Fruit fly (Drosophila melanogaster) whole organism, pupa: ENCODE results near the gene udt.

ENCODE experiments used
- CG10348 ChIP-seq: fragments of 200-800 bp; sonication (Bioruptor generic); IDR thresholded peaks from 2 replicates; pipeline ENCODE4 v1.3.6; 2022; ENCODE audit warnings: missing biosample characterization, missing genetic modification characterization
- CG12605 ChIP-seq: fragments of 200-800 bp; sonication (Bioruptor generic); IDR thresholded peaks from 2 replicates; pipeline ENCODE4 v1.3.6; 2022; ENCODE audit warnings: missing biosample characterization, missing genetic modification characterization
- CG13204 ChIP-seq: fragments of 200-800 bp; sonication (Bioruptor generic); optimal IDR thresholded peaks from 2 replicates; lab custom pipeline; 2018; ENCODE audit warnings: missing biosample characterization, mild to moderate bottlenecking, missing genetic modification characterization, moderate library complexity
- CG14655 ChIP-seq: fragments of 200-800 bp; sonication (Bioruptor generic); optimal IDR thresholded peaks from 3 replicates; lab custom pipeline; 2017; ENCODE audit warnings: mild to moderate bottlenecking, missing biosample characterization, missing genetic modification reagents, missing genetic modification characterization
- CG15710 ChIP-seq: fragments of 200-800 bp; sonication (Bioruptor generic); optimal IDR thresholded peaks from 2 replicates; lab custom pipeline; 2018; ENCODE audit warnings: missing biosample characterization, mild to moderate bottlenecking, missing genetic modification characterization, moderate library complexity
- CG17806 ChIP-seq: fragments of 200-800 bp; sonication (Bioruptor generic); optimal IDR thresholded peaks from 2 replicates; lab custom pipeline; 2018; ENCODE audit warnings: missing biosample characterization, mild to moderate bottlenecking, missing genetic modification characterization, moderate library complexity
- CG32121 ChIP-seq: fragments of 200-800 bp; sonication (Bioruptor generic); IDR thresholded peaks from 2 replicates; pipeline ENCODE4 v1.3.6; 2022; ENCODE audit warnings: missing biosample characterization, missing genetic modification characterization
- CG34367 ChIP-seq: fragments of 200-800 bp; sonication (Bioruptor generic); optimal IDR thresholded peaks from 2 replicates; lab custom pipeline; 2018; ENCODE audit warnings: missing biosample characterization, mild to moderate bottlenecking, missing genetic modification characterization
- CG4496 ChIP-seq: fragments of 200-800 bp; sonication (Bioruptor generic); IDR thresholded peaks from 3 replicates; pipeline ENCODE4 v1.3.6; 2022; ENCODE audit warnings: missing biosample characterization, missing genetic modification characterization
- CG8159 ChIP-seq: fragments of 200-800 bp; sonication (Bioruptor generic); optimal IDR thresholded peaks from 3 replicates; lab custom pipeline; 2018; ENCODE audit warnings: missing biosample characterization, mild to moderate bottlenecking, missing genetic modification characterization, moderate library complexity
- CG8301 ChIP-seq: fragments of 200-800 bp; sonication (Bioruptor generic); optimal IDR thresholded peaks from 2 replicates; lab custom pipeline; 2018; ENCODE audit warnings: missing biosample characterization, mild to moderate bottlenecking, missing genetic modification characterization
- CG9948 ChIP-seq: fragments of 200-800 bp; sonication (Bioruptor generic); optimal IDR thresholded peaks from 2 replicates; lab custom pipeline; 2018; ENCODE audit warnings: missing biosample characterization, mild to moderate bottlenecking, missing genetic modification characterization, moderate library complexity
- D1 ChIP-seq: fragments of 200-800 bp; sonication (Bioruptor generic); optimal IDR thresholded peaks from 2 replicates; lab custom pipeline; 2018; ENCODE audit warnings: missing biosample characterization, mild to moderate bottlenecking, missing genetic modification characterization, moderate library complexity
- EcR ChIP-seq: fragments of 200-800 bp; sonication (Bioruptor generic); optimal IDR thresholded peaks from 3 replicates; lab custom pipeline; 2019; ENCODE audit warnings: missing biosample characterization, missing genetic modification characterization, mild to moderate bottlenecking, moderate library complexity, missing genetic modification reagents
- Ets98B ChIP-seq: fragments of 200-800 bp; sonication (Bioruptor generic); IDR thresholded peaks from 2 replicates; pipeline ENCODE4 v1.3.6; 2022; ENCODE audit warnings: missing biosample characterization, missing genetic modification characterization
- Pif1A ChIP-seq: fragments of 200-800 bp; sonication (Bioruptor generic); optimal IDR thresholded peaks from 3 replicates; lab custom pipeline; 2016; ENCODE audit warnings: missing biosample characterization, missing genetic modification characterization
- Pif1B ChIP-seq: fragments of 200-800 bp; sonication (Bioruptor generic); optimal IDR thresholded peaks from 3 replicates; lab custom pipeline; 2016; ENCODE audit warnings: missing biosample characterization, missing genetic modification characterization
- Snoo ChIP-seq: fragments of 200-800 bp; sonication (Bioruptor generic); optimal IDR thresholded peaks from 3 replicates; lab custom pipeline; 2017; ENCODE audit warnings: missing biosample characterization, mild to moderate bottlenecking, missing genetic modification characterization, inconsistent platforms
- fd96Ca ChIP-seq: fragments of 200-800 bp; sonication (Bioruptor generic); IDR thresholded peaks from 3 replicates; pipeline ENCODE4 v1.3.6; 2022; ENCODE audit warnings: missing biosample characterization, missing genetic modification characterization
- gl ChIP-seq: fragments of 200-800 bp; sonication (Bioruptor generic); optimal IDR thresholded peaks from 2 replicates; lab custom pipeline; 2018; ENCODE audit warnings: missing biosample characterization, mild to moderate bottlenecking, missing genetic modification characterization
- rn ChIP-seq: fragments of 200-800 bp; sonication (Bioruptor generic); IDR thresholded peaks from 2 replicates; pipeline ENCODE4 v1.3.6; 2022; ENCODE audit warnings: missing biosample characterization, missing genetic modification characterization

Gene udt

DNA sequence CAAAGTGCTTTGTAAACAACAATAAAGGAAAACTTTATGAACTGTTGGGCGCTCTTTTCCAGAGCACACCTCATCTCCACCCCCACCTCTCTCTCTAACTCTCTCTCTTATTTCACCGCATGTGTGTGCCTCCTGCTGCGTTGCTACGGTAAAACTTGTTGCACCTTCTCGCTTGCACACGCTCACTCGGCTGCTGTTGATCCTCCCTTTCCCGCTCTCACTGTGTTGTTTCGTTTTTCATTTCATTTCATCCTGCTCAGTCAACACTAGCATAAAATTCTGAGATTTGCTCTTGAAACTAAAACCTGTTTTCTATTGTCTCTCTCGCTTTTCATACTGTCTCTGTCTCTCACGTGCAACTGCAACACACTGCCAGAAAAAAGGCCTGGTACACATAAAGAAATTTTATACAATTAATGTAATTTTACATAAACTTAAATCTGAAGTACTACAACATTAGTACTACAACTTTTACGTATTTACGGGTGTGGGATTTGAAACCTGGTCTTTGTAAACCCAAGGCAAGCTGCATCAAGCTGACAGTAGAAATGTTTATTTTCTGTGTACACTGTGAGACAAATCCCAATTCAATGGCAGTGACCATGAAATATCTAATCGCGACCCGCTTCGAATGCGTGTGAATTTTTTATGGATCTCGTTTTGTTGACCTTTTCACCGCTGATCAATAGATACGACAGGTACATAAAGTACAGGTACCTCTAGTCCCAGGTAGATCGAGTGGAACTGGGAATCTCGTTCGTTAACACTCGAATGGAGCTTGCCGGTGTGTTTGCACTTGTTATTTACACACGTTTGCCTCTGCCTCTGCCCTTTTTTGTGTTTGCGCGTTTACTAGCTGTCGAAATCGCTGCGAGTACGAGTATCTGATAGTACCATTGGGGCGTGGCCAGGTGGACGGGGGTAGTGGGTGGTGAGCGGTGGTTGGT, 19.7 kb upstream of the udt start:
- peak; percentile 69 for TF ChIP-seq CG10348 (GFP tag; lab: Robert Waterston, UW)
- TF ChIP-seq CG9948 (tag; lab: Kevin White, UChicago): peak; percentile 92
- TF ChIP-seq CG34367: peak; percentile 89
- peak; percentile 45 for TF ChIP-seq EcR
- TF ChIP-seq Pif1B: peak; percentile 95
- peak; percentile 75 for TF ChIP-seq Snoo (tag; lab: Kevin White, UChicago)
- TF ChIP-seq Pif1A (GFP tag; lab: Kevin White, UChicago): peak; percentile 91
- TF ChIP-seq CG8159 (tag; lab: Kevin White, UChicago): peak; percentile 89
- peak; percentile 85 for TF ChIP-seq CG12605 (GFP tag; lab: Robert Waterston, UW)
- peak; percentile 93 for TF ChIP-seq CG17806 (tag; lab: Kevin White, UChicago)
- TF ChIP-seq CG4496 (GFP tag; lab: Robert Waterston, UW): peak; percentile 94
- TF ChIP-seq Ets98B (GFP tag; lab: Robert Waterston, UW): peak; percentile 92
- peak; percentile 96 for TF ChIP-seq CG14655 (GFP tag; lab: Kevin White, UChicago)
- peak; percentile 90 for TF ChIP-seq CG32121
- TF ChIP-seq D1 (tag; lab: Kevin White, UChicago): no peak
- peak; percentile 95 for TF ChIP-seq CG8301
- TF ChIP-seq CG13204 (GFP tag; lab: Kevin White, UChicago): peak; percentile 29
- TF ChIP-seq gl (tag; lab: Kevin White, UChicago): peak; percentile 62
- peak; percentile 93 for TF ChIP-seq fd96Ca (GFP tag; lab: Robert Waterston, UW)
- TF ChIP-seq CG15710 (tag; lab: Kevin White, UChicago): peak; percentile 84
- peak; percentile 80 for TF ChIP-seq rn (GFP tag; lab: Robert Waterston, UW)

DNA sequence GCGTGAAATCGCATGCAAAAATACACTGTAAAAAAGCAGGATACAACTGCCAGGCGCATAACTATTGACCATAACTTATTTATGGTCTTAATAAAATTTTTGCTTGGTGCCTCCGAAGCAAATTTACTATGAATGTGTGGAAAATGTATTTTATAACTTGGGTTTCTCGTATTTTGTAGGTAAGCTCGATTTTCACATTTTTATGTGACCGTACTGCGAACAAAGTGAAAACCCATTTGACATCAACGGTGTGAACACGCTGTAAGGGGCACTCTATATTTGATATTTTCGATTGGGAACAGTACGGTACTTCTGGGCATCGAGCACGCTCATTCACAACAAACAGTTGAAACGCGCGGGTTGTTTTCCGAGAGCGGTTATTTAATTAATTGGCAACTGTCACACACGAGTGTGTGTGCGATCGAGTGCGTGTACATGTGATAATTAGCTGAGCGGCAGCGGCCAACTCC, 18.4 kb upstream of the udt start, which contains the start of the genes Nup98-96 and mbc:
TSS of gene Nup98-96 (minus strand) at position 156 of the 470 bp plus-strand sequence.
TSS of gene mbc (plus strand) at position 300 of the 470 bp plus-strand sequence.
- TF ChIP-seq CG4496 (GFP tag; lab: Robert Waterston, UW): peak; percentile 90
- TF ChIP-seq CG12605 (GFP tag; lab: Robert Waterston, UW): no peak
- peak; percentile 79 for TF ChIP-seq fd96Ca (GFP tag; lab: Robert Waterston, UW)
- peak; percentile 80 for TF ChIP-seq Ets98B (GFP tag; lab: Robert Waterston, UW)
- TF ChIP-seq EcR: peak; percentile 18
- peak; percentile 43 for TF ChIP-seq Pif1B
- TF ChIP-seq CG8301: peak; percentile 70
- TF ChIP-seq rn (GFP tag; lab: Robert Waterston, UW): peak; percentile 85
- peak; percentile 84 for TF ChIP-seq CG8159 (tag; lab: Kevin White, UChicago)
- TF ChIP-seq CG17806 (tag; lab: Kevin White, UChicago): peak; percentile 77
- TF ChIP-seq gl (tag; lab: Kevin White, UChicago): peak; percentile 21
- peak; percentile 62; the same call in 1 of the 2 replicates for TF ChIP-seq CG32121
- peak; percentile 65 for TF ChIP-seq CG34367
- TF ChIP-seq CG14655 (GFP tag; lab: Kevin White, UChicago): peak; percentile 72
- TF ChIP-seq D1 (tag; lab: Kevin White, UChicago): no peak
- TF ChIP-seq CG13204 (GFP tag; lab: Kevin White, UChicago): peak; percentile 39
- peak; percentile 67; the same call in 1 of the 2 replicates for TF ChIP-seq CG10348 (GFP tag; lab: Robert Waterston, UW)
- TF ChIP-seq Pif1A (GFP tag; lab: Kevin White, UChicago): no peak
- TF ChIP-seq CG15710 (tag; lab: Kevin White, UChicago): peak; percentile 80
- peak; percentile 77 for TF ChIP-seq CG9948 (tag; lab: Kevin White, UChicago)
- TF ChIP-seq Snoo (tag; lab: Kevin White, UChicago): peak; percentile 71

dm6 chr3R:23780757-23781156, 17.7 kb upstream of the udt start:
- TF ChIP-seq CG15710 (tag; lab: Kevin White, UChicago) (no peak), CG13204 (GFP tag; lab: Kevin White, UChicago) (no peak), CG14655 (GFP tag; lab: Kevin White, UChicago) (no peak), EcR (no peak), rn (GFP tag; lab: Robert Waterston, UW) (no peak), CG4496 (GFP tag; lab: Robert Waterston, UW) (no peak), Pif1B (no peak), D1 (tag; lab: Kevin White, UChicago) (no peak), CG8301 (no peak), CG12605 (GFP tag; lab: Robert Waterston, UW) (no peak), CG34367 (no peak), CG17806 (tag; lab: Kevin White, UChicago) (no peak), CG8159 (tag; lab: Kevin White, UChicago) (no peak), Snoo (tag; lab: Kevin White, UChicago) (no peak), gl (tag; lab: Kevin White, UChicago) (no peak), Pif1A (GFP tag; lab: Kevin White, UChicago) (no peak)
- TF ChIP-seq, all 21 proteins: peak for 0

DNA sequence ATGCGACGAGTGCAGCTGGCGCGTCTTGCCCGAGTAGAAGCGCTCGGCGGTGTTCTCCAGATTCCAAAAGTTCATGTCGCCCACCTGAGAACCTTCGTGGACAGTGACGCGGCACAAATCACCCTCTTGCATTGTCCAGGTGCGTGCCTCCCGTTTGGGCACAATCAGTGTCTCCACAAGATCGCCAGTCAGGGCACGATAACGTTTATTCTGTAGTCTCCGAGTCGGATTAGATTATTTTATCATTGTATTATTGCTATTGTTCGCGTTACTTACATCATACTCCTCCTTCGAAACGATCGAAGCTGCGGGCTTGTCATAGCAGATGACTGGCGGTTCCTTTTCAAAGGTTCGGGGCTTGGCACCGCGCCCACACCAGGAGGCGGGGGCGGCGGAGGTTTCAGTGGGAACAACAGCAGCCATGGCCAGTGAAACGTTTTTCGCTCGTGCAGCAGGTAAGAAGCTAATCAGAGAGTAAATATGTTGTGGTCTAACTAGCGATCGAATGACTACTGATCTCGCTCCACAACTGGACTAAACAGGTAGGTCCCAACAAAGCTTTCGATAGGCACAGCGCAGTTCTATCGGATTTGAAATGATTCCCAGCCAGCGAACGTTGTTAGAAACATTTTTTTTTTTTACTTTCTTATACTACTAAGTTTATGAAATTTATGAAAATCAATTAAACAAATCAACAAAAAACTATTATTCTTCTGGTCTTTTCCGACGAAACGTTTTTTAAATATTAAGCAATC, 10.7 kb upstream of the udt start, which contains the start of gene CG10208:
TSS of gene CG10208 (minus strand) at position 518 of the 755 bp plus-strand sequence.
- no peak for TF ChIP-seq Snoo (tag; lab: Kevin White, UChicago)
- TF ChIP-seq CG34367: no peak
- no peak for TF ChIP-seq EcR
- TF ChIP-seq CG14655 (GFP tag; lab: Kevin White, UChicago): no peak
- no peak for TF ChIP-seq fd96Ca (GFP tag; lab: Robert Waterston, UW)
- TF ChIP-seq Pif1A (GFP tag; lab: Kevin White, UChicago): no peak
- TF ChIP-seq CG8301: no peak
- no peak for TF ChIP-seq CG13204 (GFP tag; lab: Kevin White, UChicago)
